Worm (Caenorhabditis elegans): ENCODE data around the gene ttb-1.

DNA sequence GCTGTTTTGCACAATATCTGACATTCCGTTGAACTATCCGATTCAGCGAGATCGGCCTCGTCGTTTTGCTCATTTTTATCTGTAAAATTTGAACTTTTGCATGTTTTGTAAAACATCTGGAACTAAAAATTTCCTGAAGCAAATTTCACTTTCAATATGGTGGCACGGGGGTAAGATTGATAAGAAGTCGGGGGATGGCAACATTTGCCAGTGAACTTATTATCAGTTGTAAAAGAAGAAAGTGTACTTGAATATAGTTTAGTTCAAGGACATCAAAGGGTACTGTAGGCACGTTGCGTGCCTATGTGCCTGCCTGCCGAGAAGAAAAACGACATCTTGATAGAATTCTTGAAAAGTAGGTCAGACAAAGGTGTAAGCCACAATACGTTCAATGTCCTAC, 5.3 kb upstream of the ttb-1 start, which contains the start of gene W03F9.4:
- TF ChIP-seq Y67H2A.10 (GFP tag; conservative IDR thresholded peaks at IDR 0.05), result no peak
- no peak for TF ChIP-seq nhr-90 (tag; optimal IDR thresholded peaks at IDR 0.05)
- no peak for TF ChIP-seq dpff-1 (tag; optimal IDR thresholded peaks at IDR 0.05)
- no peak for TF ChIP-seq him-1 (tag; optimal IDR thresholded peaks at IDR 0.05)
- TF ChIP-seq F39B2.1 (GFP tag; IDR thresholded peaks at IDR 0.05), result no peak
- TF ChIP-seq hsf-1 (GFP tag; IDR thresholded peaks at IDR 0.05), result no peak
- TF ChIP-seq F52B5.7 (tag; optimal IDR thresholded peaks at IDR 0.05), result no peak
- no peak for TF ChIP-seq rcor-1 (GFP tag; IDR thresholded peaks at IDR 0.05)
- no peak for TF ChIP-seq cebp-2 (GFP tag; IDR thresholded peaks at IDR 0.05)
- no peak for TF ChIP-seq T26A5.8 (tag; optimal IDR thresholded peaks at IDR 0.05)
- no peak for TF ChIP-seq hmg-20 (GFP tag; IDR thresholded peaks at IDR 0.05)
- TF ChIP-seq bed-2 (GFP tag; IDR thresholded peaks at IDR 0.05), result no peak
- TF ChIP-seq unc-62 (GFP tag; optimal IDR thresholded peaks at IDR 0.05), result no peak
- no peak for TF ChIP-seq lsl-1 (GFP tag; optimal IDR thresholded peaks at IDR 0.05)
